Fruit fly (Drosophila melanogaster): ENCODE measurements around the gene aos.

DNA sequence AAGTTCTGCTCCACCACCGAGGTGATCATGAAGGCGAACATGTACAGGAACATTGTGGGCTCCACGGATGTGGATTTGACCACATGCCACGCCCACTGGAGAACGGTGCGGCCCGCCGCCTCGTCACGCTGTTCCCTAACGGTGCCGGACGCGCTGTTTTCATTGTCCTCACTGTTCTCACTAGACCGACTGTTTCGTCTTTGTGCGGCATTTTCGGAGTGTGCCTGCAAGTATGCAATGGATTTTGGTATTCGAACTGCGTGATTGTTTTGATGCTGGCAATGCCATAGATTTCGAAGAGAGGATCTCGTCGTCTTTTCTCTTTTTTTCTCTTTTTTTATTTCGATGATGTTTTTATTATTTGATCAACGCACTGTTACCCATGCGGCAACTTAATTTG lies 10.3 kb upstream of the aos start:
- TF ChIP-seq psq (optimal IDR thresholded peaks at IDR 0.05) (no peak), ttk (optimal IDR thresholded peaks at IDR 0.05) (no peak)

All from Kc167 (cell line).